Fruit fly (Drosophila melanogaster): ENCODE measurements around the gene CG42371.

Gene CG42371

dm6 chr2L:2193357-2193780 lies 23.7 kb downstream of the CG42371 start (continued):
- TF ChIP-seq Hey (tag; optimal IDR thresholded peaks at IDR 0.05) (peak; percentile 70), CG12769 (tag; optimal IDR thresholded peaks at IDR 0.05) (peak; percentile 79), Sry-δ (GFP tag; optimal IDR thresholded peaks at IDR 0.05) (peak; percentile 57), gem (tag; optimal IDR thresholded peaks at IDR 0.05) (no peak), bowl (GFP tag; IDR thresholded peaks at IDR 0.05) (no peak), stwl (tag; optimal IDR thresholded peaks at IDR 0.05) (peak; percentile 67), zfh2 (GFP tag; optimal IDR thresholded peaks at IDR 0.05) (no peak), CG8281 (tag; optimal IDR thresholded peaks at IDR 0.05) (peak; percentile 12), CG30431 (GFP tag; optimal IDR thresholded peaks at IDR 0.05) (no peak), BtbVII (GFP tag; optimal IDR thresholded peaks at IDR 0.05) (peak; percentile 55), CG2199 (GFP tag; IDR thresholded peaks at IDR 0.05) (no peak), Opbp (GFP tag; IDR thresholded peaks at IDR 0.05; ENCODE audit: partially characterized antibody) (no peak), CG15514 (GFP tag; optimal IDR thresholded peaks at IDR 0.05) (peak; percentile 91), CG4360 (GFP tag; IDR thresholded peaks at IDR 0.05) (no peak), CG43689 (GFP tag; IDR thresholded peaks at IDR 0.05) (no peak), tup (GFP tag; optimal IDR thresholded peaks at IDR 0.05) (no peak), CG2875 (GFP tag; optimal IDR thresholded peaks at IDR 0.05) (peak; percentile 40), ro (GFP tag; IDR thresholded peaks at IDR 0.05) (no peak), CG18764 (GFP tag; optimal IDR thresholded peaks at IDR 0.05) (no peak), CG17361 (GFP tag; IDR thresholded peaks at IDR 0.05) (no peak), Stat92E (GFP tag; optimal IDR thresholded peaks at IDR 0.05) (peak in 1 of 3 experiments; percentile 89), CG1792 (GFP tag; optimal IDR thresholded peaks at IDR 0.05) (no peak), Hmx (GFP tag; optimal IDR thresholded peaks at IDR 0.05) (no peak), CG1024 (GFP tag; IDR thresholded peaks at IDR 0.05) (no peak), E2f2 (GFP tag; IDR thresholded peaks at IDR 0.05) (no peak), emc (GFP tag; optimal IDR thresholded peaks at IDR 0.05) (no peak), CG1832 (GFP tag; optimal IDR thresholded peaks at IDR 0.05) (peak; percentile 96), gsb-n (tag; optimal IDR thresholded peaks at IDR 0.05) (peak; percentile 38), trem (tag; optimal IDR thresholded peaks at IDR 0.05) (peak; percentile 31), Fer1 (GFP tag; optimal IDR thresholded peaks at IDR 0.05) (peak; percentile 75), exex (tag; optimal IDR thresholded peaks at IDR 0.05) (peak; percentile 9), tin (GFP tag; optimal IDR thresholded peaks at IDR 0.05) (no peak), p53 (GFP tag; optimal IDR thresholded peaks at IDR 0.05) (no peak), pan (optimal IDR thresholded peaks at IDR 0.05) (no peak), pan (GFP tag; optimal IDR thresholded peaks at IDR 0.05 in 1 of 2, IDR thresholded peaks at IDR 0.05 in 1 of 2) (no peak), CG10366 (GFP tag; IDR thresholded peaks at IDR 0.05) (no peak), fru (optimal IDR thresholded peaks at IDR 0.05) (no peak), CG11398 (GFP tag; optimal IDR thresholded peaks at IDR 0.05) (peak; percentile 29), CG14014 (GFP tag; IDR thresholded peaks at IDR 0.05) (no peak), CrebB (tag; optimal IDR thresholded peaks at IDR 0.05) (peak; percentile 81), salm (tag; optimal IDR thresholded peaks at IDR 0.05) (peak; percentile 38), CG9876 (GFP tag; optimal IDR thresholded peaks at IDR 0.05) (no peak), CG1603 (tag; optimal IDR thresholded peaks at IDR 0.05) (peak; percentile 65), CG4820 (GFP tag; optimal IDR thresholded peaks at IDR 0.05) (no peak), chm (GFP tag; IDR thresholded peaks at IDR 0.05) (no peak), otp (GFP tag; IDR thresholded peaks at IDR 0.05) (no peak), CG7928 (GFP tag; optimal IDR thresholded peaks at IDR 0.05) (peak; percentile 37), Ptx1 (GFP tag; IDR thresholded peaks at IDR 0.05) (no peak), Trl (optimal IDR thresholded peaks at IDR 0.05) (no peak), Trl (GFP tag; optimal IDR thresholded peaks at IDR 0.05) (no peak), chif (GFP tag; optimal IDR thresholded peaks at IDR 0.05) (no peak), CG18619 (GFP tag; optimal IDR thresholded peaks at IDR 0.05) (peak; percentile 9), Adf1 (GFP tag; IDR thresholded peaks at IDR 0.05) (no peak)

All from whole organism, embryonic.